Worm (Caenorhabditis elegans) whole organism, young adult: ENCODE results near the gene tag-234.
A peak's percentile ranks its signal among the peaks of the same experiment; 100 is the strongest.

Experiments used
- F23B12.7 ChIP-seq: sonication (generic microtip); optimal IDR thresholded peaks from 2 replicates; lab custom pipeline; 2017; ENCODE audit warnings: missing genetic modification characterization, mild to moderate bottlenecking, missing compliant biosample characterization, antibody characterized with exemption, moderate library complexity; ENCODE audit not compliant: insufficient read depth
- F33H1.4 ChIP-seq: fragments of 200-800 bp; sonication (Bioruptor generic); IDR thresholded peaks from 2 replicates; pipeline ENCODE4 v1.3.6; 2022; ENCODE audit warnings: missing genetic modification reagents, missing genetic modification characterization, missing compliant biosample characterization
- Y53F4B.3 ChIP-seq: fragments of 200-800 bp; sonication (Bioruptor generic); IDR thresholded peaks from 2 replicates; pipeline ENCODE4 v1.3.6; 2022; ENCODE audit warnings: missing genetic modification reagents, missing genetic modification characterization, missing compliant biosample characterization
- Y53G8AR.9 ChIP-seq: fragments of 200-800 bp; sonication (Bioruptor generic); conservative IDR thresholded peaks from 2 replicates; pipeline ENCODE4 v1.3.6; 2022; ENCODE audit warnings: missing genetic modification reagents, missing genetic modification characterization, missing compliant biosample characterization
- Y95B8A.8 ChIP-seq: fragments of 200-800 bp; sonication (Bioruptor generic); IDR thresholded peaks from 2 replicates; pipeline ENCODE4 v1.3.6; 2022; ENCODE audit warnings: missing genetic modification reagents, missing genetic modification characterization, missing compliant biosample characterization
- akir-1 ChIP-seq: fragments of 200-800 bp; sonication (Bioruptor generic); optimal IDR thresholded peaks from 2 replicates; lab custom pipeline; 2018; ENCODE audit warnings: mild to moderate bottlenecking, missing genetic modification characterization, moderate library complexity, missing compliant biosample characterization
- aptf-2 ChIP-seq: fragments of 200-800 bp; sonication (Bioruptor generic); conservative IDR thresholded peaks from 2 replicates; pipeline ENCODE4 v1.3.6; 2022; ENCODE audit warnings: missing genetic modification reagents, missing genetic modification characterization, missing compliant biosample characterization
- aptf-3 ChIP-seq: fragments of 200-800 bp; sonication (Bioruptor generic); IDR thresholded peaks from 2 replicates; pipeline ENCODE4 v1.3.6; 2022; ENCODE audit warnings: missing genetic modification characterization, missing compliant biosample characterization
- attf-6 ChIP-seq: fragments of 200-800 bp; sonication (Bioruptor generic); IDR thresholded peaks from 2 replicates; pipeline ENCODE4 v1.3.6; 2022; ENCODE audit warnings: missing genetic modification reagents, missing genetic modification characterization, missing compliant biosample characterization
- ccch-3 ChIP-seq: fragments of 200-800 bp; sonication (Bioruptor generic); optimal IDR thresholded peaks from 2 replicates; lab custom pipeline; 2018; ENCODE audit warnings: mild to moderate bottlenecking, missing genetic modification characterization, missing compliant biosample characterization
- cebp-1 ChIP-seq, 2 experiments: fragments of 200-800 bp in 1 of 2; sonication (Bioruptor generic) in 1 of 2; sonication (generic microtip) in 1 of 2; IDR thresholded peaks in 1 of 2; optimal IDR thresholded peaks in 1 of 2; 2 replicates each; pipeline versions ENCODE4 v1.3.6 to Lab custom; 2017 to 2022; ENCODE audit warnings: missing compliant biosample characterization in 2 of 2, missing genetic modification characterization in 2 of 2, mild to moderate bottlenecking in 1 of 2, missing genetic modification reagents in 1 of 2, moderate library complexity in 1 of 2
- ceh-100 ChIP-seq: fragments of 200-800 bp; sonication (Bioruptor generic); IDR thresholded peaks from 2 replicates; pipeline ENCODE4 v1.3.6; 2022; ENCODE audit warnings: missing genetic modification reagents, missing genetic modification characterization, missing compliant biosample characterization
- ceh-91 ChIP-seq: fragments of 200-800 bp; sonication (Bioruptor generic); IDR thresholded peaks from 2 replicates; pipeline ENCODE4 v1.3.6; 2022; ENCODE audit warnings: missing genetic modification reagents, missing genetic modification characterization, missing compliant biosample characterization
- dox-1 ChIP-seq: fragments of 200-800 bp; sonication (Bioruptor generic); IDR thresholded peaks from 2 replicates; pipeline ENCODE4 v1.3.6; 2022; ENCODE audit warnings: missing genetic modification reagents, missing genetic modification characterization, missing compliant biosample characterization
- dpff-1 ChIP-seq: sonication (generic microtip); optimal IDR thresholded peaks from 2 replicates; lab custom pipeline; 2017; ENCODE audit warnings: mild to moderate bottlenecking, missing genetic modification characterization, missing compliant biosample characterization
- egl-18 ChIP-seq: fragments of 200-800 bp; sonication (Bioruptor generic); IDR thresholded peaks from 2 replicates; pipeline ENCODE4 v1.3.6; 2022; ENCODE audit warnings: missing genetic modification reagents, missing genetic modification characterization, missing compliant biosample characterization
- egl-44 ChIP-seq: fragments of 200-800 bp; sonication (Bioruptor generic); IDR thresholded peaks from 2 replicates; pipeline ENCODE4 v1.3.6; 2022; ENCODE audit warnings: missing genetic modification reagents, missing genetic modification characterization, missing compliant biosample characterization
- egrh-3 ChIP-seq: fragments of 200-800 bp; sonication (Bioruptor generic); IDR thresholded peaks from 2 replicates; pipeline ENCODE4 v1.3.6; 2022; ENCODE audit warnings: missing genetic modification reagents, missing genetic modification characterization, missing compliant biosample characterization
- ekl-4 ChIP-seq: fragments of 200-800 bp; sonication (Bioruptor generic); IDR thresholded peaks from 2 replicates; pipeline ENCODE4 v1.3.6; 2022; ENCODE audit warnings: missing genetic modification reagents, missing genetic modification characterization, missing compliant biosample characterization
- hlh-12 ChIP-seq: sonication (generic microtip); optimal IDR thresholded peaks from 2 replicates; lab custom pipeline; 2016; ENCODE audit warnings: missing genetic modification characterization, missing compliant biosample characterization
- hmg-1.2 ChIP-seq: fragments of 200-800 bp; sonication (Bioruptor generic); IDR thresholded peaks from 2 replicates; pipeline ENCODE4 v1.3.6; 2022; ENCODE audit warnings: missing genetic modification reagents, missing genetic modification characterization, missing compliant biosample characterization
- hmg-20 ChIP-seq: fragments of 200-800 bp; sonication (Bioruptor generic); IDR thresholded peaks from 2 replicates; pipeline ENCODE4 v1.3.6; 2022; ENCODE audit warnings: missing genetic modification reagents, missing genetic modification characterization, missing compliant biosample characterization
- let-607 ChIP-seq, 2 experiments: fragments of 200-800 bp in 1 of 2; sonication (Bioruptor generic) in 1 of 2; sonication (generic microtip) in 1 of 2; optimal IDR thresholded peaks; 2 replicates each; lab custom pipeline; 2016 to 2018; ENCODE audit warnings: mild to moderate bottlenecking in 2 of 2, missing compliant biosample characterization in 2 of 2, missing genetic modification characterization in 2 of 2, moderate library complexity in 2 of 2, missing genotype in 1 of 2
- lin-40 ChIP-seq: sonication (generic microtip); optimal IDR thresholded peaks from 2 replicates; lab custom pipeline; 2016; ENCODE audit warnings: missing genetic modification characterization, mild to moderate bottlenecking, missing compliant biosample characterization, missing genotype, missing genetic modification reagents
- madf-10 ChIP-seq: sonication (generic microtip); optimal IDR thresholded peaks from 2 replicates; lab custom pipeline; 2016; ENCODE audit warnings: mild to moderate bottlenecking, missing genetic modification characterization, missing compliant biosample characterization
- madf-6 ChIP-seq: fragments of 200-800 bp; sonication (Bioruptor generic); IDR thresholded peaks from 2 replicates; pipeline ENCODE4 v1.3.6; 2022; ENCODE audit warnings: missing genetic modification reagents, missing genetic modification characterization, missing compliant biosample characterization
- mcd-1 ChIP-seq: fragments of 200-800 bp; sonication (Bioruptor generic); IDR thresholded peaks from 2 replicates; pipeline ENCODE4 v1.3.6; 2022; ENCODE audit warnings: missing genetic modification reagents, missing genetic modification characterization, missing compliant biosample characterization
- mel-28 ChIP-seq: sonication (generic microtip); optimal IDR thresholded peaks from 2 replicates; lab custom pipeline; 2016; ENCODE audit warnings: borderline replicate concordance, mild to moderate bottlenecking, missing genetic modification characterization, missing compliant biosample characterization
- mxl-1 ChIP-seq: sonication (generic microtip); optimal IDR thresholded peaks from 2 replicates; lab custom pipeline; 2016; ENCODE audit warnings: missing genetic modification characterization, missing compliant biosample characterization
- nhr-120 ChIP-seq: fragments of 200-800 bp; sonication (Bioruptor generic); IDR thresholded peaks from 2 replicates; pipeline ENCODE4 v1.3.6; 2022; ENCODE audit warnings: missing genetic modification characterization, missing compliant biosample characterization
- nhr-27 ChIP-seq: fragments of 200-800 bp; sonication (Bioruptor generic); optimal IDR thresholded peaks from 2 replicates; lab custom pipeline; 2018; ENCODE audit warnings: mild to moderate bottlenecking, missing genetic modification characterization, moderate library complexity, missing compliant biosample characterization
- nhr-80 ChIP-seq: sonication (generic microtip); optimal IDR thresholded peaks from 2 replicates; lab custom pipeline; 2016; ENCODE audit warnings: missing genetic modification characterization, missing compliant biosample characterization
- repo-1 ChIP-seq: sonication (generic microtip); optimal IDR thresholded peaks from 2 replicates; lab custom pipeline; 2017; ENCODE audit warnings: mild to moderate bottlenecking, missing genetic modification characterization, missing compliant biosample characterization
- sptf-2 ChIP-seq: fragments of 200-800 bp; sonication (Bioruptor generic); optimal IDR thresholded peaks from 2 replicates; lab custom pipeline; 2018; ENCODE audit warnings: mild to moderate bottlenecking, missing genetic modification characterization, missing compliant biosample characterization
- tbp1 ChIP-seq: fragments of 200-800 bp; sonication (Bioruptor generic); optimal IDR thresholded peaks from 2 replicates; lab custom pipeline; 2018; ENCODE audit warnings: mild to moderate bottlenecking, missing genetic modification characterization, missing compliant biosample characterization
- tbx-9 ChIP-seq: sonication (generic microtip); optimal IDR thresholded peaks from 2 replicates; lab custom pipeline; 2016; ENCODE audit warnings: borderline replicate concordance, missing genetic modification characterization, inconsistent platforms, missing compliant biosample characterization
- zfh-2 ChIP-seq: fragments of 200-800 bp; sonication (Bioruptor generic); conservative IDR thresholded peaks from 2 replicates; pipeline ENCODE4 v1.3.6; 2022; ENCODE audit warnings: missing genetic modification reagents, missing genetic modification characterization, missing compliant biosample characterization
- ztf-25 ChIP-seq: fragments of 200-800 bp; sonication (Bioruptor generic); IDR thresholded peaks from 2 replicates; pipeline ENCODE4 v1.3.6; 2022; ENCODE audit warnings: missing genetic modification reagents, missing genetic modification characterization, missing compliant biosample characterization

Gene tag-234

DNA sequence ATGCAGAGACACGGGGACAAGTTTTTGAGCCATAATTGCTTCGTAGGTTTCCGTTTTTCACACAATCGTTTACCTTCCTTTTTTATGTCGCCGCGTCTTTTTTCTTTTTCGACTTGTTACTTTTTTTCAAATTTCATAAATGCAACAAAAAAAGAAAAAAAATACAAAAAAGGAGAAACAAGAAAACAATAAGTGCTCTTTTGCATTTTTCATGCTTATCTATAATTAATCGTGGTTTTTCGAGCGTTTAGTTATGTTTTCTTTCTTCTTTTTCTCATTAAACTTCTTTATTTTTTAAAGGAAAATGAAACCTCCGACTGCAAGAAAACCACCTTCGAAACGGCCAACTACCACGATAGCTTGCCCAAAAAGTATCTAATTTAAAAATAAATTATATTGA is 31.9 kb downstream of the tag-234 start, which contains the start of gene F59G1.4 (continued):
- no peak for TF ChIP-seq F23B12.7 (tag; lab: Kevin White, UChicago)
- no peak for TF ChIP-seq Y53F4B.3 (GFP tag; lab: Robert Waterston, UW)
- no peak for TF ChIP-seq dox-1
- TF ChIP-seq nhr-120 (GFP tag; lab: Robert Waterston, UW), result no peak
- no peak for TF ChIP-seq sptf-2 (GFP tag; lab: Kevin White, UChicago)

DNA sequence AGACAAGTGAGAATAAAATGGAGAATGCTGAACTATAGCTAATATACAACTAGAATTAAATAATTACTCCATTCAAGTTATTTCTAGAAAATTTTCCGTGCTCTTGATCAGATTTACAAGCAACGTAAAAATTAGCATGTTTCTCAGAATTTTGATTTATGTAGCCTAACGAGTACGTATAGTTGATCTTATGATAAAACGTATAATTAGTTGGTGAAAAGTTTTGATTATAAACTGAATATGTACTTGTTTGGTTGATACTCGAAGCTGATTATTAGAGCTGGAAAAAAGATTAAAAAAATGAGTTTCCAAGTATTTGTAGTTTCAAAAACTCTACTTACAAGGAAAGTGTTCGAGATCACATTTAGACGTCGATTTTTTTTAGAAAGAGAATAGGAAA is 32.5 kb downstream of the tag-234 start:
- no peak for TF ChIP-seq mxl-1
- TF ChIP-seq Y95B8A.8 (GFP tag; lab: Robert Waterston, UW), result no peak
- TF ChIP-seq akir-1 (GFP tag; lab: Kevin White, UChicago), result no peak
- TF ChIP-seq mel-28 (tag; lab: Kevin White, UChicago), result no peak

DNA sequence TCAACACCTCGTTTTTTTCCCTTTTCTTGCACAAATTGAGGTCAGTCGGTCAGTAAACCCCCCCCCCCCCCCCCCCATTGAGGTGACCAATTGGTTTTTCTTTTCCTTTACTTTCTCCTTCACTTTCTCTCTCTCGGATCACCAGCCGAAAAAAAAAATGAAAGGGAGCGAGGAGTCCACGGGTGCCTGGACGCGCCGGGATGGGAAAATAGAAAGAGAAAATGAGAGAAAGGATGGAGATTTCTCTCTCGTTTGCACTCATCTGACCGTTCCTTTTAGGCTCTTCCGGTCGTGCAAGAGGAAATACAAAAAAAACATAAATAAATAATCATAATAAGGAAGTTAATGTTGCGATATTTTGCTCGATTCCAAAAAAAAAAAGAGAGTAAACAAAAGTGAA is 35.1 kb downstream of the tag-234 start:
- no peak for TF ChIP-seq dpff-1 (tag; lab: Kevin White, UChicago)
- TF ChIP-seq zfh-2 (GFP tag; lab: Robert Waterston, UW), result peak; percentile 60

DNA sequence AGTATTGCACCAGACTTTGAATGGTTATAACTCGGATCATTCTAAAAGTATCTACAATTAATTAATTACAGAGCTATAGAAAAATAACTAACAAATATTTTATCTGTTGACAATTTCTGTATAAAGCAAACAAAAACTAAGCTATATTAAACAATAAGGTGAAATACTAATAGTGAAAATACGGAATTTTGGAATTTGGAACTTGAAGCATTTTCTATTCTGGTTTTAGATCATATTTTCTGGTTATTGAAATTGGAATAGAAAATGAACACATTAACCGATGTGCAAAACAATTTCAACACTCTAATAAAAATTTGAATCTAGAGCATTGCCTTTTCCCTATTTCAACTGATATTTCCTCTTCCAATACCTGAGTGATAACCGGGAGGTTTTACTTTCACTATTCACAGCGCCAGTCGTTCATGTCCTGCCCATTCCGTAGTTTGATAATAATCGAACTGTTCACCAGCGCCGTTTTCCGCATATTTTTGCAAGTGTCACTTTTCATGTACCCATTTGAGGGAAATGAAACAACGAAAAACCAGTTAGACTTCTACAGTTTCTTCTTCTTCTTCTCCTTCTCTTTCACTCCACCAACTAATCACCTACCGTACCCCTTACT is 36.0 kb downstream of the tag-234 start:
- TF ChIP-seq ceh-100 (GFP tag; lab: Robert Waterston, UW) (no peak), egrh-3 (no peak), attf-6 (no peak), nhr-80 (tag; lab: Kevin White, UChicago) (peak; percentile 78), hmg-1.2 (GFP tag; lab: Robert Waterston, UW) (no peak), aptf-2 (GFP tag; lab: Robert Waterston, UW) (no peak)

DNA sequence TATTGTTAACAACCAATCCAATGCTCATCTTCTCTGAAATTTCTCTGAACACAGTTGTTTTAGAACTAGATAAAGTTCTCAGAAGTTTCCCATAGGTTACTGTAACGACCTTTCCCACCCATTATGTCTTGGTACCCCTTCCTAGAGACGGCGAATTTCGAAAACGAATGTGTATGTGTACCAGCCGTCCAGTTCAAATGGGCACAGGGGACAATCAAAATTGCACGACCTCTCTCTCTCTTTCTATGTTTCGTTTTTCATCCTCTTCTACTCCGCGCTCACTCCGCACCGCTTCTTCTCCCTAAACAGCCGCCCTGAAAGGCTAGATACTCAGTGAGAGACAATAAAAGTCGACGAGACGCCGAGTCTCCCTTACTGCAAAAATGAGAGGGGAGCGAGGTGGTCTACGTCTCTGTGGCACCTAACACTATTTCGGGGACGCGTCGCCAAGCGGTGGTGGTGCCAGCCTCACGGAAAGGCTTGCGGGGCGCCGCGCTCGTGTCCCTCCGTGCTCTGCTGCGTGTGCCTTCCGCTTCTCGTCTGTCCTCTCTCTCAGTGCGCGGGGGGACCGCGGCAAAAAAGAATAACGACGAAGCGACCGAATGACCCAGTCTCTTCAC is 37.5 kb downstream of the tag-234 start:
- no peak for TF ChIP-seq egl-18
- TF ChIP-seq repo-1 (tag; lab: Kevin White, UChicago), result no peak
- TF ChIP-seq egrh-3, result peak; percentile 91
- peak; percentile 27; the same call in 1 of the 2 replicates for TF ChIP-seq hmg-1.2 (GFP tag; lab: Robert Waterston, UW)
- no peak for TF ChIP-seq ztf-25 (GFP tag; lab: Robert Waterston, UW)
- TF ChIP-seq sptf-2 (GFP tag; lab: Kevin White, UChicago), result no peak
- no peak for TF ChIP-seq hlh-12 (tag; lab: Kevin White, UChicago)
- no peak for TF ChIP-seq ccch-3 (GFP tag; lab: Kevin White, UChicago)
- no peak for TF ChIP-seq tbp1 (GFP tag; lab: Kevin White, UChicago)
- TF ChIP-seq mxl-1, result no peak
- peak; percentile 18 for TF ChIP-seq nhr-27
- TF ChIP-seq let-607 (tag; optimal IDR thresholded peaks at IDR 0.05; lab: Kevin White, UChicago), result no peak
- TF ChIP-seq aptf-3 (GFP tag; lab: Robert Waterston, UW), result 0 out of 2 replicates have a peak, but pooled peaks have one; percentile 69
- TF ChIP-seq madf-10 (tag; lab: Kevin White, UChicago), result no peak
- TF ChIP-seq hmg-20 (GFP tag; lab: Robert Waterston, UW), result 0 out of 2 replicates have a peak, but pooled peaks have one; percentile 16
- no peak for TF ChIP-seq F33H1.4 (GFP tag; lab: Robert Waterston, UW)
- TF ChIP-seq dox-1, result peak; percentile 38; the same call in 1 of the 2 replicates
- peak; percentile 55 for TF ChIP-seq mcd-1 (GFP tag; lab: Robert Waterston, UW)
- peak; percentile 96 for TF ChIP-seq zfh-2 (GFP tag; lab: Robert Waterston, UW)
- TF ChIP-seq egl-44 (GFP tag; lab: Robert Waterston, UW), result no peak
- peak; percentile 13 for TF ChIP-seq lin-40 (tag; lab: Kevin White, UChicago)
- TF ChIP-seq madf-6 (GFP tag; lab: Robert Waterston, UW), result no peak
- no peak for TF ChIP-seq tbx-9 (tag; lab: Kevin White, UChicago)
- TF ChIP-seq ceh-91 (GFP tag; lab: Robert Waterston, UW), result no peak
- no peak for TF ChIP-seq cebp-1 (GFP tag; IDR thresholded peaks at IDR 0.05; lab: Robert Waterston, UW)
- peak; percentile 51 for TF ChIP-seq cebp-1 (tag; optimal IDR thresholded peaks at IDR 0.05; lab: Kevin White, UChicago)
- TF ChIP-seq Y53G8AR.9 (GFP tag; lab: Robert Waterston, UW), result no peak
- TF ChIP-seq ekl-4, result no peak
